Worm (Caenorhabditis elegans) whole organism, L4 larva: ENCODE measurements around the gene asp-12.

Source experiments
- F44E2.7 ChIP-seq: fragments of 200-800 bp; sonication (Bioruptor generic); IDR thresholded peaks from 2 replicates; pipeline ENCODE4 v2.1.2; 2022; ENCODE audit warnings: missing genetic modification characterization, missing compliant biosample characterization
- F49E8.2 ChIP-seq: sonication (generic microtip); optimal IDR thresholded peaks from 2 replicates; lab custom pipeline; 2016; ENCODE audit warnings: missing compliant biosample characterization, mild to moderate bottlenecking, missing genetic modification characterization, borderline replicate concordance
- R02D3.7 ChIP-seq: fragments of 150-350 bp; sonication (generic microtip); optimal IDR thresholded peaks from 3 replicates; lab custom pipeline; 2014; ENCODE audit warnings: missing biosample characterization, missing genetic modification characterization
- T26A8.4 ChIP-seq: fragments of 200-800 bp; sonication (Bioruptor generic); IDR thresholded peaks from 2 replicates; pipeline ENCODE4 v1.3.6; 2022; ENCODE audit warnings: missing genetic modification characterization, missing compliant biosample characterization
- Y5F2A.4 ChIP-seq: fragments of 200-800 bp; sonication (Bioruptor generic); optimal IDR thresholded peaks from 2 replicates; lab custom pipeline; 2018; ENCODE audit warnings: mild to moderate bottlenecking, missing genetic modification characterization, missing compliant biosample characterization
- ZK546.5 ChIP-seq, 2 experiments: sonication (generic microtip); optimal IDR thresholded peaks; 2 replicates each; lab custom pipeline; 2017; ENCODE audit warnings: missing biosample characterization in 2 of 2, missing genetic modification characterization in 2 of 2
- ama-1 ChIP-seq: fragments of 150-350 bp; optimal IDR thresholded peaks from 2 replicates; lab custom pipeline; 2014; ENCODE audit warnings: inconsistent platforms, mixed read lengths
- ceh-20 ChIP-seq: fragments of 200-800 bp; sonication (Bioruptor generic); IDR thresholded peaks from 2 replicates; pipeline ENCODE4 v1.3.6; 2022; ENCODE audit warnings: missing genetic modification reagents, missing genetic modification characterization, missing compliant biosample characterization
- ceh-82 ChIP-seq: sonication (generic microtip); optimal IDR thresholded peaks from 2 replicates; lab custom pipeline; 2017; ENCODE audit warnings: missing biosample characterization, missing genetic modification characterization
- daf-16 ChIP-seq, 3 experiments: sonication (generic microtip); optimal IDR thresholded peaks; 2 replicates each; lab custom pipeline; 2016 to 2017; ENCODE audit warnings: missing genetic modification characterization in 3 of 3, missing genetic modification reagents in 3 of 3, mild to moderate bottlenecking in 2 of 3, missing compliant biosample characterization in 2 of 3, missing biosample characterization in 1 of 3, moderate library complexity in 1 of 3
- daf-8 ChIP-seq: fragments of 200-800 bp; sonication (Bioruptor generic); IDR thresholded peaks from 2 replicates; pipeline ENCODE4 v1.3.6; 2022; ENCODE audit warnings: missing genetic modification characterization, missing compliant biosample characterization
- dmd-9 ChIP-seq: fragments of 200-800 bp; sonication (Bioruptor generic); IDR thresholded peaks from 2 replicates; pipeline ENCODE4 v1.3.6; 2022; ENCODE audit warnings: missing genetic modification reagents, missing genetic modification characterization, missing compliant biosample characterization
- dpl-1 ChIP-seq: fragments of 150-350 bp; optimal IDR thresholded peaks from 2 replicates; lab custom pipeline; 2014; ENCODE audit warnings: missing biosample characterization, missing genetic modification reagents, missing genetic modification characterization
- duxl-1 ChIP-seq: sonication (generic microtip); optimal IDR thresholded peaks from 2 replicates; lab custom pipeline; 2016; ENCODE audit warnings: mild to moderate bottlenecking, missing genetic modification characterization, moderate library complexity, missing compliant biosample characterization; ENCODE audit not compliant: poor library complexity
- dve-1 ChIP-seq: sonication (generic microtip); optimal IDR thresholded peaks from 2 replicates; lab custom pipeline; 2017; ENCODE audit warnings: antibody characterized with exemption, mild to moderate bottlenecking, missing genetic modification characterization, missing compliant biosample characterization; ENCODE audit not compliant: insufficient read depth
- egl-27 ChIP-seq: sonication (generic microtip); optimal IDR thresholded peaks from 3 replicates; lab custom pipeline; 2017; ENCODE audit warnings: missing biosample characterization, missing genetic modification reagents, missing genetic modification characterization
- hif-1 ChIP-seq, 2 experiments: sonication (generic microtip); optimal IDR thresholded peaks; 2 replicates each; lab custom pipeline; 2016 to 2017; ENCODE audit warnings: missing compliant biosample characterization in 2 of 2, missing genetic modification characterization in 2 of 2, missing genetic modification reagents in 2 of 2, missing genotype in 2 of 2, mild to moderate bottlenecking in 1 of 2
- hlh-11 ChIP-seq: fragments of 200-800 bp; sonication (Bioruptor generic); optimal IDR thresholded peaks from 2 replicates; lab custom pipeline; 2018; ENCODE audit warnings: mild to moderate bottlenecking, missing genetic modification characterization, missing compliant biosample characterization
- hlh-30 ChIP-seq: sonication (generic microtip); optimal IDR thresholded peaks from 2 replicates; lab custom pipeline; 2017; ENCODE audit warnings: antibody characterized with exemption, mild to moderate bottlenecking, missing genetic modification characterization, missing compliant biosample characterization; ENCODE audit not compliant: insufficient read depth
- jun-1 ChIP-seq: fragments of 150-350 bp; optimal IDR thresholded peaks from 2 replicates; lab custom pipeline; 2014; ENCODE audit warnings: missing biosample characterization, missing genetic modification reagents, missing genetic modification characterization
- lim-7 ChIP-seq: fragments of 200-800 bp; sonication (Bioruptor generic); IDR thresholded peaks from 2 replicates; pipeline ENCODE4 v1.3.6; 2022; ENCODE audit warnings: missing genetic modification characterization, missing compliant biosample characterization
- lin-1 ChIP-seq: fragments of 200-800 bp; sonication (Bioruptor generic); IDR thresholded peaks from 2 replicates; pipeline ENCODE4 v1.3.6; 2022; ENCODE audit warnings: missing genetic modification reagents, missing genetic modification characterization, missing compliant biosample characterization
- lin-13 ChIP-seq: fragments of 150-350 bp; optimal IDR thresholded peaks from 2 replicates; lab custom pipeline; 2014; ENCODE audit warnings: missing biosample characterization, missing genetic modification reagents, missing genetic modification characterization
- lir-3 ChIP-seq: sonication (generic microtip); optimal IDR thresholded peaks from 2 replicates; lab custom pipeline; 2016; ENCODE audit warnings: mild to moderate bottlenecking, missing genetic modification characterization, missing compliant biosample characterization
- madf-5 ChIP-seq, 2 experiments: fragments of 200-800 bp; sonication (Bioruptor generic); IDR thresholded peaks; 2 replicates each; pipeline ENCODE4 v1.3.6; 2022; ENCODE audit warnings: missing compliant biosample characterization in 2 of 2, missing genetic modification characterization in 2 of 2
- mes-2 ChIP-seq: sonication (generic microtip); optimal IDR thresholded peaks from 2 replicates; lab custom pipeline; 2016; ENCODE audit warnings: missing genotype, mild to moderate bottlenecking, missing genetic modification characterization, missing compliant biosample characterization; ENCODE audit not compliant: poor library complexity, severe bottlenecking
- mxl-3 ChIP-seq: fragments of 200-800 bp; sonication (Bioruptor generic); optimal IDR thresholded peaks from 2 replicates; lab custom pipeline; 2018; ENCODE audit warnings: mild to moderate bottlenecking, missing genetic modification characterization, missing compliant biosample characterization
- nhr-10 ChIP-seq: fragments of 150-350 bp; optimal IDR thresholded peaks from 2 replicates; lab custom pipeline; 2014; ENCODE audit warnings: missing biosample characterization, missing genetic modification characterization
- nhr-102 ChIP-seq: sonication (generic microtip); optimal IDR thresholded peaks from 2 replicates; lab custom pipeline; 2016; ENCODE audit warnings: mild to moderate bottlenecking, missing genetic modification characterization, moderate library complexity, missing compliant biosample characterization
- nhr-11 ChIP-seq: fragments of 150-350 bp; optimal IDR thresholded peaks from 2 replicates; lab custom pipeline; 2014; ENCODE audit warnings: missing biosample characterization, missing genetic modification characterization
- nhr-237 ChIP-seq: sonication (generic microtip); optimal IDR thresholded peaks from 2 replicates; lab custom pipeline; 2017; ENCODE audit warnings: missing biosample characterization, missing genetic modification characterization
- nhr-25 ChIP-seq: sonication (generic microtip); optimal IDR thresholded peaks from 2 replicates; lab custom pipeline; 2017; ENCODE audit warnings: missing genetic modification characterization, mild to moderate bottlenecking, missing compliant biosample characterization, antibody characterized with exemption, moderate library complexity, borderline replicate concordance; ENCODE audit not compliant: insufficient read depth
- nhr-28 ChIP-seq: fragments of 150-350 bp; optimal IDR thresholded peaks from 2 replicates; lab custom pipeline; 2014; ENCODE audit warnings: missing biosample characterization, missing genetic modification characterization
- pqm-1 ChIP-seq: sonication (generic microtip); optimal IDR thresholded peaks from 2 replicates; lab custom pipeline; 2017; ENCODE audit warnings: missing biosample characterization, missing genetic modification characterization
- saeg-2 ChIP-seq: fragments of 200-800 bp; sonication (Bioruptor generic); IDR thresholded peaks from 2 replicates; pipeline ENCODE4 v1.3.6; 2022; ENCODE audit warnings: missing genetic modification reagents, missing genetic modification characterization, missing compliant biosample characterization
- tag-97 ChIP-seq: fragments of 200-800 bp; sonication (Bioruptor generic); IDR thresholded peaks from 2 replicates; pipeline ENCODE4 v1.3.6; 2022; ENCODE audit warnings: missing genetic modification characterization, missing compliant biosample characterization
- unc-130 ChIP-seq: sonication (generic microtip); optimal IDR thresholded peaks from 2 replicates; lab custom pipeline; 2016; ENCODE audit warnings: missing genetic modification reagents, missing genetic modification characterization, missing compliant biosample characterization
- unc-62 ChIP-seq, 3 experiments: fragments of 150-350 bp in 1 of 3; sonication (generic microtip); optimal IDR thresholded peaks in 2 of 3; peaks in 1 of 3; 1 replicate in 1 of 3; 2 replicates in 2 of 3; lab custom pipeline; 2014 to 2017; ENCODE audit warnings: missing biosample characterization in 3 of 3, missing genetic modification characterization in 3 of 3, missing genetic modification reagents in 3 of 3, missing genotype in 1 of 3
- zag-1 ChIP-seq: fragments of 150-350 bp; optimal IDR thresholded peaks from 2 replicates; lab custom pipeline; 2014; ENCODE audit warnings: missing biosample characterization, missing genetic modification characterization
- zfp-2 ChIP-seq: sonication (generic microtip); optimal IDR thresholded peaks from 2 replicates; lab custom pipeline; 2016; ENCODE audit warnings: mild to moderate bottlenecking, missing genetic modification characterization, missing compliant biosample characterization
- zip-11 ChIP-seq: fragments of 200-800 bp; sonication (Bioruptor generic); IDR thresholded peaks from 2 replicates; pipeline ENCODE4 v1.3.6; 2022; ENCODE audit warnings: missing genetic modification characterization, missing compliant biosample characterization
- zip-2 ChIP-seq: fragments of 150-350 bp; optimal IDR thresholded peaks from 2 replicates; lab custom pipeline; 2014; ENCODE audit warnings: missing biosample characterization, missing genetic modification characterization
- ztf-11 ChIP-seq: fragments of 150-350 bp; optimal IDR thresholded peaks from 2 replicates; lab custom pipeline; 2014; ENCODE audit warnings: missing biosample characterization, missing genetic modification characterization

The asp-12 gene

ce11 chrV:8263466-8263865 is 5.5 kb upstream of the asp-12 start, which contains the start of gene C16D9.8:
TSS of gene C16D9.8 (minus strand) at chrV:8263566.
- TF ChIP-seq nhr-28 (tag; lab: Kevin White, UChicago) (no peak), zfp-2 (tag; lab: Kevin White, UChicago) (no peak), nhr-11 (tag; lab: Kevin White, UChicago) (no peak), pqm-1 (no peak), mxl-3 (GFP tag; lab: Kevin White, UChicago) (no peak), jun-1 (tag; lab: Kevin White, UChicago) (no peak), T26A8.4 (GFP tag; lab: Robert Waterston, UW) (no peak), ztf-11 (no peak), zip-11 (GFP tag; lab: Robert Waterston, UW) (no peak), daf-8 (GFP tag; lab: Robert Waterston, UW) (no peak), egl-27 (tag; lab: Kevin White, UChicago) (no peak), tag-97 (no peak), hlh-30 (tag; lab: Kevin White, UChicago) (no peak), daf-16 (GFP tag; optimal IDR thresholded peaks at IDR 0.05; lab: Kevin White, UChicago) (no peak), daf-16 (tag; optimal IDR thresholded peaks at IDR 0.05; lab: Kevin White, UChicago) (no peak)
- TF ChIP-seq, all 104 proteins: peak for 0

DNA sequence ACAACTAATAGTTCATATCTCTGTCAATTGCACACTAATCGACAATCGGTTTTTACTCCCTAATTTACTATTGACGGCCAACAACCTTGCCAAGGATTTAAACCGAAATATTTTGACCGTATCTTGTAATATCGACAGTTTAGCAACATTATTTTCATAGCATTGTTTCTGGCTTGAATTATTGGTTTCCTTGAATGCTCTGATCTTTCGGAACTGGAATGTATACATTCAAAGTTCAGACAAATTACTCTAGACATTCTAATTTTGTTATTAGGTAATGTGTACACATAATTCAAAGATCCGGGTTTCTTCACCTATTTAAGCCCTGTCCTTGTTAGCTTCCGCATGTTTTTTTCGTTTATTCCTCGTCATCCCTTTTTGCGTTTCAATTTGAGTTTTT is 5.1 kb upstream of the asp-12 start, which contains the start of gene C16D9.9:
TSS of gene C16D9.9 (plus strand) at position 301 of the 400 bp plus-strand sequence.
- TF ChIP-seq nhr-25 (tag; lab: Kevin White, UChicago) (no peak), ama-1 (no peak), ceh-20 (GFP tag; lab: Robert Waterston, UW) (no peak), dve-1 (tag; lab: Kevin White, UChicago) (no peak), duxl-1 (tag; lab: Kevin White, UChicago) (no peak), lim-7 (GFP tag; lab: Robert Waterston, UW) (no peak), Y5F2A.4 (no peak), unc-62 (GFP tag; optimal IDR thresholded peaks at IDR 0.05 in 1 of 2; lab: Kevin White, UChicago) (no peak), unc-62 (tag; optimal IDR thresholded peaks at IDR 0.05; lab: Kevin White, UChicago) (no peak)

- TF ChIP-seq unc-62 (GFP tag; optimal IDR thresholded peaks at IDR 0.05 in 1 of 2; lab: Kevin White, UChicago), result peak in 1 of 2 experiments; percentile 32
- no peak for TF ChIP-seq unc-62 (tag; optimal IDR thresholded peaks at IDR 0.05; lab: Kevin White, UChicago)
- TF ChIP-seq ZK546.5 (tag; optimal IDR thresholded peaks at IDR 0.05; lab: Kevin White, UChicago), result no peak
These were observed 2.8 kb upstream of the asp-12 start, which contains the start of gene F21F8.5 for ce11 chrV:8266232-8266631. TSS of gene F21F8.5 (minus strand) at chrV:8266332.

DNA sequence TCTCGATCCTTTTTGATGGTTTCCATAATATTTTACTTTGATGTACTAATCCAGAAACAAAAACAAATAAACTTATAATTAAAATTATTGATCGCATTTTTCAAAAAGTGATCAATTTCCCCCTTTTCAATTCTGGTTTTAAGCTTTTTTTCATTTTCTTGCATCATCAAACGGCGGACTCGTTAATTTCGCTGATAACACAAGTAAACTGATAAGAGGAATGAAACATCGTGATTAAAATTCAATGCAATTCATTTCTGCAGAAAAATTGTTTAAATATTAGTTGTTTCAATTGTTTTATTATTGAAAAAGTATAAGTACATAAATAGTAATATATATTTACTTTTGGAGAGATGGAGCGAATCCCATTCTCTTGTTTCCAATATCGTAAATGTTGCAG is 1.7 kb upstream of the asp-12 start:
- TF ChIP-seq lim-7 (GFP tag; lab: Robert Waterston, UW) (no peak), nhr-10 (tag; lab: Kevin White, UChicago) (peak; percentile 32), zip-11 (GFP tag; lab: Robert Waterston, UW) (no peak), unc-130 (GFP tag; lab: Kevin White, UChicago) (no peak), hlh-11 (tag; lab: Kevin White, UChicago) (peak; percentile 54), pqm-1 (peak; percentile 93), madf-5 (GFP tag; IDR thresholded peaks at IDR 0.05; lab: Robert Waterston, UW) (no peak), nhr-102 (no peak), R02D3.7 (tag; lab: Kevin White, UChicago) (no peak), mes-2 (no peak), zip-2 (tag; lab: Kevin White, UChicago) (no peak), daf-16 (GFP tag; optimal IDR thresholded peaks at IDR 0.05; lab: Kevin White, UChicago) (no peak), daf-16 (tag; optimal IDR thresholded peaks at IDR 0.05; lab: Kevin White, UChicago) (peak; percentile 67), nhr-237 (no peak), F49E8.2 (tag; lab: Kevin White, UChicago) (no peak), zag-1 (tag; lab: Kevin White, UChicago) (no peak), ZK546.5 (tag; optimal IDR thresholded peaks at IDR 0.05; lab: Kevin White, UChicago) (no peak), lir-3 (tag; lab: Kevin White, UChicago) (no peak), lin-13 (GFP tag; lab: Kevin White, UChicago) (no peak), nhr-11 (tag; lab: Kevin White, UChicago) (no peak), hif-1 (tag; optimal IDR thresholded peaks at IDR 0.05; lab: Kevin White, UChicago) (no peak), lin-1 (GFP tag; lab: Robert Waterston, UW) (0 out of 2 replicates have a peak, but pooled peaks have one; percentile 55), dmd-9 (GFP tag; lab: Robert Waterston, UW) (no peak), ceh-82 (tag; lab: Kevin White, UChicago) (no peak), F44E2.7 (GFP tag; lab: Robert Waterston, UW) (no peak), saeg-2 (no peak), dpl-1 (GFP tag; lab: Kevin White, UChicago) (no peak)
